Worm (Caenorhabditis elegans) whole organism, late embryonic: Measurements from ENCODE around the gene srh-127.

ENCODE experiments used
- F13H6.1 ChIP-seq: sonication (generic microtip); optimal IDR thresholded peaks from 2 replicates; lab custom pipeline; 2016; ENCODE audit warnings: missing genetic modification characterization, missing compliant biosample characterization
- Y22D7AL.16 ChIP-seq: sonication (generic microtip); optimal IDR thresholded peaks from 2 replicates; lab custom pipeline; 2016; ENCODE audit warnings: missing genetic modification characterization, missing compliant biosample characterization
- ahr-1 ChIP-seq: sonication (generic microtip); optimal IDR thresholded peaks from 2 replicates; lab custom pipeline; 2016; ENCODE audit warnings: missing genetic modification characterization, missing compliant biosample characterization
- ceh-14 ChIP-seq: sonication (generic microtip); optimal IDR thresholded peaks from 2 replicates; lab custom pipeline; 2016; ENCODE audit warnings: missing genotype, missing genetic modification characterization, missing compliant biosample characterization
- ceh-18 ChIP-seq: sonication (generic microtip); optimal IDR thresholded peaks from 2 replicates; lab custom pipeline; 2016; ENCODE audit warnings: missing genetic modification characterization, missing compliant biosample characterization
- ceh-2 ChIP-seq: sonication (generic microtip); optimal IDR thresholded peaks from 2 replicates; lab custom pipeline; 2016; ENCODE audit warnings: missing genotype, missing genetic modification characterization, missing compliant biosample characterization
- ceh-31 ChIP-seq: sonication (generic microtip); optimal IDR thresholded peaks from 2 replicates; lab custom pipeline; 2016; ENCODE audit warnings: missing genetic modification characterization, missing compliant biosample characterization
- dmd-4 ChIP-seq: sonication (generic microtip); optimal IDR thresholded peaks from 2 replicates; lab custom pipeline; 2016; ENCODE audit warnings: borderline replicate concordance, missing genetic modification characterization, missing compliant biosample characterization
- elt-2 ChIP-seq: sonication (generic microtip); optimal IDR thresholded peaks from 2 replicates; lab custom pipeline; 2016; ENCODE audit warnings: missing genetic modification reagents, missing genetic modification characterization, missing compliant biosample characterization
- hlh-13 ChIP-seq: fragments of 200-800 bp; sonication (Bioruptor generic); optimal IDR thresholded peaks from 2 replicates; lab custom pipeline; 2018; ENCODE audit warnings: mild to moderate bottlenecking, missing genetic modification characterization, missing compliant biosample characterization
- pag-3 ChIP-seq: sonication (generic microtip); optimal IDR thresholded peaks from 2 replicates; lab custom pipeline; 2016; ENCODE audit warnings: missing compliant biosample characterization, missing genetic modification characterization, borderline replicate concordance
- pha-4 ChIP-seq: fragments of 150-350 bp; optimal IDR thresholded peaks from 2 replicates; lab custom pipeline; 2018; ENCODE audit warnings: missing biosample characterization, missing genetic modification reagents, missing genetic modification characterization
- pros-1 ChIP-seq: fragments of 150-350 bp; optimal IDR thresholded peaks from 2 replicates; lab custom pipeline; 2014; ENCODE audit warnings: missing biosample characterization, missing genetic modification reagents, missing genetic modification characterization

- TF ChIP-seq F13H6.1 (tag; lab: Kevin White, UChicago) (no peak), ceh-31 (tag; lab: Kevin White, UChicago) (no peak), elt-2 (tag; lab: Kevin White, UChicago) (no peak), pag-3 (tag; lab: Kevin White, UChicago) (no peak), pros-1 (tag; lab: Kevin White, UChicago) (no peak), pha-4 (no peak), ceh-18 (tag; lab: Kevin White, UChicago) (no peak), ceh-2 (tag; lab: Kevin White, UChicago) (no peak), dmd-4 (tag; lab: Kevin White, UChicago) (no peak), hlh-13 (no peak), Y22D7AL.16 (tag; lab: Kevin White, UChicago) (no peak), ahr-1 (tag; lab: Kevin White, UChicago) (no peak), ceh-14 (tag; lab: Kevin White, UChicago) (no peak)
Measured at ce11 chrV:2845771-2846170, 47.3 kb upstream of the srh-127 start, which contains the start of gene srj-44.
